Worm (Caenorhabditis elegans): ENCODE data around the gene srj-15.

srj-15 gene

DNA sequence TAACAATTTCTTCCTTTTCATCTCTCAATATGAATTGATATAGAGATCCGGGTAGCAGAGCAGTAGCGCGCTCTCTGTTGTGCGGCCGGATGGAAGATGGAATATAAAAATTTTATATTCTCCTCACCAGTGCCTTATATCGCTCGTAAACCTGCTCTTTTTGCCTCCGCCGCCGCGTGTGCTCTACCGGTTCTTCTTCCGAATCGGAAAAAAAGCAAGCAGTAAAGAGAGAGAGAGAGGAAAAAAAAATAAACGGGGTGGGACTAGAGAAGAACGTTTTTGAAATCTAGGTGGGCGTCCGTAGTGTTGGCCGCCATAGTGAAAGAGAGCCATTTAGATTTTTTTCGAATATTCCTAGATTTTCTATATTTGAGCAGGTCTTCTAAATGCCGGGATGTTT is 26.7 kb downstream of the srj-15 start, which contains the start of gene glb-25:
Gene glb-25 (plus strand): TSS at position 301 of the 400 bp plus-strand sequence.
- TF ChIP-seq C16A3.4 (tag; optimal IDR thresholded peaks at IDR 0.05) (no peak), snpc-4 (tag; optimal IDR thresholded peaks at IDR 0.05) (no peak), fkh-10 (GFP tag; optimal IDR thresholded peaks at IDR 0.05) (no peak), ceh-63 (GFP tag; optimal IDR thresholded peaks at IDR 0.05) (no peak), ces-1 (GFP tag; optimal IDR thresholded peaks at IDR 0.05) (no peak), nhr-20 (tag; optimal IDR thresholded peaks at IDR 0.05) (no peak), mdl-1 (tag; optimal IDR thresholded peaks at IDR 0.05) (no peak), snu-23 (GFP tag; optimal IDR thresholded peaks at IDR 0.05) (no peak), isw-1 (GFP tag; IDR thresholded peaks at IDR 0.05) (no peak), nhr-90 (tag; optimal IDR thresholded peaks at IDR 0.05; ENCODE audit: poor library complexity) (no peak), C04F5.9 (tag; optimal IDR thresholded peaks at IDR 0.05) (no peak), ama-1 (optimal IDR thresholded peaks at IDR 0.05) (no peak), lin-39 (tag; optimal IDR thresholded peaks at IDR 0.05) (no peak), nhr-19 (GFP tag; conservative IDR thresholded peaks at IDR 0.05) (no peak), lin-14 (GFP tag; optimal IDR thresholded peaks at IDR 0.05) (no peak), nhr-71 (tag; optimal IDR thresholded peaks at IDR 0.05) (no peak), alr-1 (tag; optimal IDR thresholded peaks at IDR 0.05; ENCODE audit: borderline replicate concordance) (no peak), nhr-85 (tag) (no peak)

DNA sequence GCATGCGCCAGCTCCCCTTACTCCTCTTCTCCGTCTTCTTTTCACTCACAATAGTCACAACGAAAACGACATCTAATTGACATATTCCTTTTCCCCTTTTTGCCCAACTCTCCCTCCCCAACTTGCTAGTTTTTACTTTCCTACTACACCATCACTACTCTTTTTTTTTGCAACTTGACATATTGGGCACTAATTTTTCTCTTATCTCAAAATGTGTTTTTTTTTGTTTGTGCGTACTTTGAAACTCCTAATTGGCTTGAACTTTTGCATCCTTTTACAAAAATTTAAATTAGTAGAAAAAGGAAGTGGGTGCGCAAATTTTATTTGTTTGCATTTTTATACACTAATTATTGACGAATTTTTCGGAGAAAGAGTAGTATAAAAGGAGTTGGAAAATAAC is 29.2 kb downstream of the srj-15 start:
- TF ChIP-seq nhr-12 (tag; optimal IDR thresholded peaks at IDR 0.05), result no peak
- TF ChIP-seq lin-39 (tag; optimal IDR thresholded peaks at IDR 0.05), result no peak
- TF ChIP-seq C34B4.2 (tag; optimal IDR thresholded peaks at IDR 0.05), result no peak
- TF ChIP-seq nhr-20 (tag; optimal IDR thresholded peaks at IDR 0.05), result no peak
- peak; percentile 45 for TF ChIP-seq tbx-2 (tag; optimal IDR thresholded peaks at IDR 0.05)
- no peak for TF ChIP-seq elt-2 (tag; optimal IDR thresholded peaks at IDR 0.05)
- peak; percentile 5 for TF ChIP-seq nhr-47 (tag; optimal IDR thresholded peaks at IDR 0.05)
- TF ChIP-seq C16A3.4 (tag; optimal IDR thresholded peaks at IDR 0.05), result no peak
- no peak for TF ChIP-seq zag-1 (tag; optimal IDR thresholded peaks at IDR 0.05)
- TF ChIP-seq Y116A8C.19 (tag; optimal IDR thresholded peaks at IDR 0.05; ENCODE audit: borderline replicate concordance), result no peak
- TF ChIP-seq nhr-19 (GFP tag; conservative IDR thresholded peaks at IDR 0.05), result 0 out of 2 replicates have a peak, but pooled peaks have one; percentile 7
- TF ChIP-seq ceh-8 (GFP tag; optimal IDR thresholded peaks at IDR 0.05), result peak; percentile 73
- peak; percentile 86 for TF ChIP-seq lin-14 (GFP tag; optimal IDR thresholded peaks at IDR 0.05)

DNA sequence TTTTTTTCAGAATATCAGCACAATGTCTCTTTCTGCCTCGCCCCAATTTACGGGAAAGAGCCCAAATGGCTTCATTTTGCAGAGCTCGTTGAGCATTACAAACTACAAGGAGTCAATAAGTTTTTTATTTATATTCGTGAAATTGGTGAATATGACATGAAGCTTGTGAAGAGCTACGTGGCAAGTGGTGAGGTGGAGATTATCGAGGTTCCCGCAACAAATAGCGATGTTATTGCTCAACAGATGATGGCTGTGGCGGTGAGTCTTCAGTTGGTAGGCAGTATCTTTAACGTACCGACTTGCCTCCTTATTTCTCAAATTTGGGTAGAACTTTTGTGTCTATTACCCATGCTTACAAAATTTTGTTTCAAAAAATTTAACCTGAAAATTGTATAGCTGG is 36.2 kb downstream of the srj-15 start:
- TF ChIP-seq lin-39 (tag; optimal IDR thresholded peaks at IDR 0.05) (no peak), nhr-20 (tag; optimal IDR thresholded peaks at IDR 0.05) (no peak), skn-1 (tag; optimal IDR thresholded peaks at IDR 0.05) (no peak), mdl-1 (tag; optimal IDR thresholded peaks at IDR 0.05) (no peak), ceh-82 (tag; optimal IDR thresholded peaks at IDR 0.05) (no peak), lir-3 (tag; optimal IDR thresholded peaks at IDR 0.05; ENCODE audit: poor library complexity) (no peak), fkh-8 (tag; optimal IDR thresholded peaks at IDR 0.05) (no peak), zag-1 (tag; optimal IDR thresholded peaks at IDR 0.05) (no peak), lin-14 (GFP tag; optimal IDR thresholded peaks at IDR 0.05) (no peak), lin-35 (GFP tag; optimal IDR thresholded peaks at IDR 0.05) (no peak), snpc-4 (tag; optimal IDR thresholded peaks at IDR 0.05) (no peak), nhr-85 (tag) (no peak), nhr-28 (tag; optimal IDR thresholded peaks at IDR 0.05) (no peak)

DNA sequence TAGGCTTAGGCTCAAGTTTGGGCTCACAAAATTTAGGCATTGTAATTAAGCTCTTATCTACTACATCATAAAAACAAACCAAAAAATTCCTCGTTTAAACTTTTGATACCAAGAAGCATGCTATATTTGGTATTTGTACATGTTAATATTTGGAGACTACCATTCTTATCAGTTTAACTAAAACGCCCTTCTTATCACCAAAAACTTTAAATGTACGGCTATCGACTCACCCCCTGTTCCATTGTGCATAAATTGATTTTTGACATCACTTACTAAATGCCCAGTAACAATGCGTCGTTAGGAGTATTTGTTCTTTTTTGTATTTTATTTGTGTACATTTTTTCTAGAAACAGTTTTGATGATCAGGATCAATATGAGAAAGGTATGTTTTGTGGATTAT is 37.7 kb downstream of the srj-15 start, which contains the start of gene T06A1.5:
Gene T06A1.5 (plus strand): TSS at position 209 of the 400 bp plus-strand sequence.
- peak; percentile 75 for TF ChIP-seq elt-2 (tag; optimal IDR thresholded peaks at IDR 0.05)
- TF ChIP-seq nhr-77 (tag; optimal IDR thresholded peaks at IDR 0.05), result no peak

- no peak for TF ChIP-seq lin-14 (GFP tag; optimal IDR thresholded peaks at IDR 0.05)
- TF ChIP-seq ama-1 (optimal IDR thresholded peaks at IDR 0.05), result no peak
- no peak for TF ChIP-seq nhr-47 (tag; optimal IDR thresholded peaks at IDR 0.05)
- TF ChIP-seq mab-9 (GFP tag; IDR thresholded peaks at IDR 0.05), result no peak
- no peak for TF ChIP-seq lin-15B (tag; optimal IDR thresholded peaks at IDR 0.05)
- TF ChIP-seq unc-62 (GFP tag; optimal IDR thresholded peaks at IDR 0.05), result no peak
- no peak for TF ChIP-seq nhr-11 (tag; optimal IDR thresholded peaks at IDR 0.05)
- TF ChIP-seq zip-4 (GFP tag; optimal IDR thresholded peaks at IDR 0.05), result no peak
- no peak for TF ChIP-seq hpl-2 (GFP tag; optimal IDR thresholded peaks at IDR 0.05)
- TF ChIP-seq fkh-10 (GFP tag; optimal IDR thresholded peaks at IDR 0.05), result no peak
- TF ChIP-seq isw-1 (GFP tag; IDR thresholded peaks at IDR 0.05), result no peak
- TF ChIP-seq rnt-1 (tag; optimal IDR thresholded peaks at IDR 0.05), result no peak
- TF ChIP-seq ets-5 (GFP tag; IDR thresholded peaks at IDR 0.05), result no peak
- no peak for TF ChIP-seq C16A3.4 (tag; optimal IDR thresholded peaks at IDR 0.05)
Observed at ce11 chrV:1925487-1925886, 39.2 kb downstream of the srj-15 start, which contains the start of gene T06A1.1. T06A1.1 (minus strand) TSS chrV:1925587.

Data from whole organism, L1 larva.